Fruit fly (Drosophila melanogaster): ENCODE data around the gene mor.

Gene mor

dm6 chr3R:15963690-15964281 lies 8.9 kb downstream of the mor start, which contains the start of the genes CG4287 and CG5516 (continued):
- no peak for TF ChIP-seq sisA (GFP tag; IDR thresholded peaks at IDR 0.05)
- TF ChIP-seq nerfin-2 (GFP tag; IDR thresholded peaks at IDR 0.05; ENCODE audit: partially characterized antibody), result peak; percentile 48; the same call in 1 of the 2 replicates
- TF ChIP-seq Adf1 (GFP tag; IDR thresholded peaks at IDR 0.05), result no peak
- TF ChIP-seq repo (GFP tag; optimal IDR thresholded peaks at IDR 0.05), result no peak
- no peak for TF ChIP-seq CG11695 (GFP tag; IDR thresholded peaks at IDR 0.05)
- TF ChIP-seq CG11504 (tag; optimal IDR thresholded peaks at IDR 0.05), result no peak
- TF ChIP-seq CG8089 (GFP tag; optimal IDR thresholded peaks at IDR 0.05), result no peak
- TF ChIP-seq onecut (GFP tag; IDR thresholded peaks at IDR 0.05), result no peak
- TF ChIP-seq CG16813 (GFP tag; IDR thresholded peaks at IDR 0.05; ENCODE audit: partially characterized antibody), result peak; percentile 37; the same call in 1 of the 3 replicates
- TF ChIP-seq CG18476 (GFP tag; optimal IDR thresholded peaks at IDR 0.05), result no peak
- TF ChIP-seq CG10274 (GFP tag; optimal IDR thresholded peaks at IDR 0.05), result no peak
- TF ChIP-seq dimm (GFP tag; IDR thresholded peaks at IDR 0.05), result no peak
- TF ChIP-seq Sin3A (optimal IDR thresholded peaks at IDR 0.05), result peak; percentile 12
- no peak for TF ChIP-seq CG9215 (GFP tag; IDR thresholded peaks at IDR 0.05)
- no peak for TF ChIP-seq kah (GFP tag; optimal IDR thresholded peaks at IDR 0.05)
- TF ChIP-seq tll (GFP tag; optimal IDR thresholded peaks at IDR 0.05), result peak in 1 of 2 experiments; percentile 19
- no peak for TF ChIP-seq Rfx (GFP tag; IDR thresholded peaks at IDR 0.05)
- no peak for TF ChIP-seq insv (GFP tag; optimal IDR thresholded peaks at IDR 0.05)
- no peak for TF ChIP-seq tin (GFP tag; optimal IDR thresholded peaks at IDR 0.05)
- TF ChIP-seq da (GFP tag; optimal IDR thresholded peaks at IDR 0.05), result no peak
- TF ChIP-seq Asciz (GFP tag; optimal IDR thresholded peaks at IDR 0.05), result no peak
- peak; percentile 56 for TF ChIP-seq BEAF-32 (GFP tag; optimal IDR thresholded peaks at IDR 0.05)
- no peak for TF ChIP-seq CG12744 (GFP tag; optimal IDR thresholded peaks at IDR 0.05)
- peak; percentile 8 for TF ChIP-seq CG9609 (GFP tag; optimal IDR thresholded peaks at IDR 0.05)
- no peak for TF ChIP-seq gsb-n (tag; optimal IDR thresholded peaks at IDR 0.05)
- no peak for TF ChIP-seq Elba2 (GFP tag; optimal IDR thresholded peaks at IDR 0.05)
- TF ChIP-seq CG12071 (GFP tag; optimal IDR thresholded peaks at IDR 0.05), result no peak
- no peak for TF ChIP-seq pros (GFP tag; optimal IDR thresholded peaks at IDR 0.05)
- no peak for TF ChIP-seq wor (GFP tag; IDR thresholded peaks at IDR 0.05)
- no peak for TF ChIP-seq CG32772 (GFP tag; IDR thresholded peaks at IDR 0.05)
- TF ChIP-seq chm (GFP tag; IDR thresholded peaks at IDR 0.05), result no peak
- no peak for TF ChIP-seq nau (GFP tag; optimal IDR thresholded peaks at IDR 0.05)
- no peak for TF ChIP-seq CG31388 (GFP tag; optimal IDR thresholded peaks at IDR 0.05)
- TF ChIP-seq CG13287 (GFP tag; IDR thresholded peaks at IDR 0.05; ENCODE audit: partially characterized antibody), result peak; percentile 63
- no peak for TF ChIP-seq CG3838 (GFP tag; optimal IDR thresholded peaks at IDR 0.05)

dm6 chr3R:15950843-15951242 lies 21.9 kb downstream of the mor start, which contains the start of the genes CG31088 and CG46383:
TSS of gene CG31088 (minus strand) at chr3R:15950943.
TSS of gene CG46383 (minus strand) at chr3R:15950943.
- TF ChIP-seq Sox102F (GFP tag; optimal IDR thresholded peaks at IDR 0.05), result no peak
- TF ChIP-seq Fer2 (tag; optimal IDR thresholded peaks at IDR 0.05), result no peak
- TF ChIP-seq sc (optimal IDR thresholded peaks at IDR 0.05), result no peak
- no peak for TF ChIP-seq sc (GFP tag; optimal IDR thresholded peaks at IDR 0.05)
- no peak for TF ChIP-seq CG10654 (GFP tag; optimal IDR thresholded peaks at IDR 0.05)
- TF ChIP-seq CG6683 (GFP tag; optimal IDR thresholded peaks at IDR 0.05), result no peak
- no peak for TF ChIP-seq gt (GFP tag; IDR thresholded peaks at IDR 0.05)
- TF ChIP-seq PHDP (tag; optimal IDR thresholded peaks at IDR 0.05), result no peak
- no peak for TF ChIP-seq HLH54F (GFP tag; optimal IDR thresholded peaks at IDR 0.05)
- TF ChIP-seq CG1647 (GFP tag; optimal IDR thresholded peaks at IDR 0.05), result no peak
- no peak for TF ChIP-seq z (GFP tag; IDR thresholded peaks at IDR 0.05)

All from whole organism, embryonic.